Worm (Caenorhabditis elegans) whole organism, late embryonic: ENCODE data around the gene lgc-22.

ENCODE experiments used
- F13H6.1 ChIP-seq: sonication (generic microtip); optimal IDR thresholded peaks from 2 replicates; lab custom pipeline; 2016; ENCODE audit warnings: missing genetic modification characterization, missing compliant biosample characterization
- T23F11.4 ChIP-seq: fragments of 200-800 bp; sonication (Bioruptor generic); optimal IDR thresholded peaks from 2 replicates; lab custom pipeline; 2018; ENCODE audit warnings: mild to moderate bottlenecking, missing genetic modification characterization, missing compliant biosample characterization
- Y22D7AL.16 ChIP-seq: sonication (generic microtip); optimal IDR thresholded peaks from 2 replicates; lab custom pipeline; 2016; ENCODE audit warnings: missing genetic modification characterization, missing compliant biosample characterization
- ama-1 ChIP-seq: fragments of 150-350 bp; optimal IDR thresholded peaks from 2 replicates; lab custom pipeline; 2014
- ceh-2 ChIP-seq: sonication (generic microtip); optimal IDR thresholded peaks from 2 replicates; lab custom pipeline; 2016; ENCODE audit warnings: missing genotype, missing genetic modification characterization, missing compliant biosample characterization
- ceh-24 ChIP-seq: sonication (generic microtip); optimal IDR thresholded peaks from 2 replicates; lab custom pipeline; 2016; ENCODE audit warnings: mild to moderate bottlenecking, missing genetic modification characterization, missing compliant biosample characterization
- ceh-31 ChIP-seq: sonication (generic microtip); optimal IDR thresholded peaks from 2 replicates; lab custom pipeline; 2016; ENCODE audit warnings: missing genetic modification characterization, missing compliant biosample characterization
- ceh-6 ChIP-seq: fragments of 200-800 bp; sonication (Bioruptor generic); optimal IDR thresholded peaks from 2 replicates; lab custom pipeline; 2018; ENCODE audit warnings: mild to moderate bottlenecking, missing genetic modification characterization, missing compliant biosample characterization
- che-1 ChIP-seq: sonication (generic microtip); optimal IDR thresholded peaks from 2 replicates; lab custom pipeline; 2016; ENCODE audit warnings: mild to moderate bottlenecking, missing genetic modification characterization, missing compliant biosample characterization
- dmd-4 ChIP-seq: sonication (generic microtip); optimal IDR thresholded peaks from 2 replicates; lab custom pipeline; 2016; ENCODE audit warnings: borderline replicate concordance, missing genetic modification characterization, missing compliant biosample characterization
- elt-2 ChIP-seq: sonication (generic microtip); optimal IDR thresholded peaks from 2 replicates; lab custom pipeline; 2016; ENCODE audit warnings: missing genetic modification reagents, missing genetic modification characterization, missing compliant biosample characterization
- ets-4 ChIP-seq: sonication (generic microtip); optimal IDR thresholded peaks from 2 replicates; lab custom pipeline; 2016; ENCODE audit warnings: missing genetic modification characterization, missing compliant biosample characterization
- eyg-1 ChIP-seq: sonication (generic microtip); optimal IDR thresholded peaks from 2 replicates; lab custom pipeline; 2016; ENCODE audit warnings: missing genotype, missing genetic modification characterization, missing compliant biosample characterization
- fax-1 ChIP-seq: sonication (generic microtip); optimal IDR thresholded peaks from 2 replicates; lab custom pipeline; 2016; ENCODE audit warnings: missing genotype, missing genetic modification characterization, missing compliant biosample characterization
- fkh-10 ChIP-seq: fragments of 150-350 bp; optimal IDR thresholded peaks from 2 replicates; lab custom pipeline; 2014; ENCODE audit warnings: missing biosample characterization, missing genetic modification reagents, missing genetic modification characterization
- hlh-15 ChIP-seq: sonication (generic microtip); optimal IDR thresholded peaks from 2 replicates; lab custom pipeline; 2016; ENCODE audit warnings: missing genetic modification characterization, missing compliant biosample characterization
- hlh-30 ChIP-seq: sonication (generic microtip); optimal IDR thresholded peaks from 2 replicates; lab custom pipeline; 2017; ENCODE audit warnings: antibody characterized with exemption, missing genetic modification characterization, missing compliant biosample characterization; ENCODE audit not compliant: insufficient read depth
- hlh-6 ChIP-seq: sonication (generic microtip); optimal IDR thresholded peaks from 2 replicates; lab custom pipeline; 2016; ENCODE audit warnings: missing genotype, missing genetic modification characterization, missing compliant biosample characterization
- lim-6 ChIP-seq: sonication (generic microtip); optimal IDR thresholded peaks from 2 replicates; lab custom pipeline; 2016; ENCODE audit warnings: missing genetic modification characterization, missing compliant biosample characterization
- lin-11 ChIP-seq: fragments of 200-800 bp; sonication (Bioruptor generic); optimal IDR thresholded peaks from 2 replicates; lab custom pipeline; 2018; ENCODE audit warnings: mild to moderate bottlenecking, missing genetic modification characterization, missing compliant biosample characterization
- mec-3 ChIP-seq: sonication (generic microtip); optimal IDR thresholded peaks from 2 replicates; lab custom pipeline; 2016; ENCODE audit warnings: borderline replicate concordance, missing genetic modification characterization, missing compliant biosample characterization
- nfya-1 ChIP-seq: sonication (generic microtip); optimal IDR thresholded peaks from 2 replicates; lab custom pipeline; 2017; ENCODE audit warnings: missing genetic modification characterization, mild to moderate bottlenecking, missing compliant biosample characterization, antibody characterized with exemption, moderate library complexity
- nhr-11 ChIP-seq: fragments of 150-350 bp; optimal IDR thresholded peaks from 2 replicates; lab custom pipeline; 2014; ENCODE audit warnings: missing biosample characterization, missing genetic modification characterization
- nhr-232 ChIP-seq: sonication (generic microtip); optimal IDR thresholded peaks from 2 replicates; lab custom pipeline; 2016; ENCODE audit warnings: missing genetic modification characterization, missing compliant biosample characterization
- npax-4 ChIP-seq: sonication (generic microtip); optimal IDR thresholded peaks from 2 replicates; lab custom pipeline; 2016; ENCODE audit warnings: missing genetic modification characterization, missing compliant biosample characterization
- odd-2 ChIP-seq: sonication (generic microtip); optimal IDR thresholded peaks from 2 replicates; lab custom pipeline; 2017; ENCODE audit warnings: antibody characterized with exemption, mild to moderate bottlenecking, missing genetic modification characterization, missing compliant biosample characterization
- pat-9 ChIP-seq: fragments of 200-800 bp; sonication (Bioruptor generic); optimal IDR thresholded peaks from 2 replicates; lab custom pipeline; 2018; ENCODE audit warnings: mild to moderate bottlenecking, missing genetic modification characterization, moderate library complexity, missing compliant biosample characterization
- pax-1 ChIP-seq: fragments of 150-350 bp; optimal IDR thresholded peaks from 2 replicates; lab custom pipeline; 2014; ENCODE audit warnings: missing biosample characterization, missing genetic modification characterization
- rnt-1 ChIP-seq: sonication (generic microtip); optimal IDR thresholded peaks from 2 replicates; lab custom pipeline; 2016; ENCODE audit warnings: missing genetic modification characterization, missing compliant biosample characterization
- sdc-2 ChIP-seq: sonication (generic microtip); optimal IDR thresholded peaks from 2 replicates; lab custom pipeline; 2016; ENCODE audit warnings: missing genotype, missing genetic modification characterization, missing compliant biosample characterization
- sox-4 ChIP-seq: sonication (generic microtip); optimal IDR thresholded peaks from 2 replicates; lab custom pipeline; 2017; ENCODE audit warnings: mild to moderate bottlenecking, missing genetic modification characterization, inconsistent platforms, missing compliant biosample characterization
- syd-9 ChIP-seq: sonication (generic microtip); optimal IDR thresholded peaks from 2 replicates; lab custom pipeline; 2016; ENCODE audit warnings: mild to moderate bottlenecking, missing genetic modification characterization, moderate library complexity, missing compliant biosample characterization
- ttx-3 ChIP-seq: sonication (generic microtip); optimal IDR thresholded peaks from 2 replicates; lab custom pipeline; 2016; ENCODE audit warnings: missing genetic modification reagents, missing genetic modification characterization, missing compliant biosample characterization
- unc-42 ChIP-seq: sonication (generic microtip); optimal IDR thresholded peaks from 2 replicates; lab custom pipeline; 2016; ENCODE audit warnings: missing genotype, missing genetic modification characterization, missing compliant biosample characterization
- unc-86 ChIP-seq: sonication (generic microtip); optimal IDR thresholded peaks from 2 replicates; lab custom pipeline; 2016; ENCODE audit warnings: missing genetic modification characterization, missing compliant biosample characterization
- zip-5 ChIP-seq: sonication (generic microtip); optimal IDR thresholded peaks from 2 replicates; lab custom pipeline; 2016; ENCODE audit warnings: missing genetic modification characterization, missing compliant biosample characterization
- ztf-16 ChIP-seq: sonication (generic microtip); optimal IDR thresholded peaks from 2 replicates; lab custom pipeline; 2017; ENCODE audit warnings: missing genetic modification characterization, missing compliant biosample characterization

lgc-22 gene

DNA sequence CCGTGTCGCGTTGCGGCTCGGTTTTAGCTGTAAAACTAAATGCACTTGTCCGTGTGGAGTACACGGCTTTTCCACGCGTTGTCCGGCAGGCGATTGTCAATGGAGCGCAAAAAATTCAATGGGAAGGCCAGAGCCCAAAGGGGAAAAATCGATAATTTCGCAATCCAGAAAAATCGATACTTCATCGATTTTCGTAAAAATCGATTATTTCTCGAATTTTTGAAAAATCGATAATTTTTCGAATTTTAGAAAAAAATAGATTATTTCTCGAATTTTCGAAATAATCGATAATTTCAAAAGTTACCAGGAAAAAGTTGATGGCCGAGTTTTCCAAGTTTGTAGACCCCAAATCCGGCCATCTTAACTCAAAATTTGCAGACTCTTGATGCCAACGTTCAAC lies 18.4 kb downstream of the lgc-22 start:
- TF ChIP-seq che-1 (no peak), rnt-1 (tag; lab: Kevin White, UChicago) (no peak), Y22D7AL.16 (tag; lab: Kevin White, UChicago) (no peak)

DNA sequence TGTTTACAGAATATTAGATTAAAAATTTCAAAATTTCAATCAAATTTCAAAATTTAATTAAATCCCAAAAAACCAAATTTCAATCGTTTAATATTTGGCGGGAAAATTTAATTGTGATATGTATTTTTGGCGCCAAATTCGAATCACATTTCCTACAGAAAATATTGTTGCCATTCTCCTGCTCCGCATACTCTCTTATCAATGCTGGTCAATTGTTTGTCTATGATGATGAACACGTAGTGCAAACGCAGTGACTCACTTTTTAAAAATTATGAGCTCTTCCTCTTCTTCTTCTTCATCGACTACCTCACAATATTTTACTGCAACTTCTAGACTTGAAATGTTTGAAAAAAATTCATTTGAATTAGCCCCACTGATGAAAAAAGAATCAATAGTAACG lies 25.3 kb downstream of the lgc-22 start, which contains the start of gene trpl-2:
Gene trpl-2 (plus strand): TSS at position 210 of the 400 bp plus-strand sequence.
- TF ChIP-seq zip-5 (tag; lab: Kevin White, UChicago) (no peak), pax-1 (tag; lab: Kevin White, UChicago) (no peak), nhr-11 (tag; lab: Kevin White, UChicago) (no peak), ttx-3 (tag; lab: Kevin White, UChicago) (no peak), pat-9 (tag; lab: Kevin White, UChicago) (no peak), ceh-2 (no peak), lin-11 (tag; lab: Kevin White, UChicago) (no peak), eyg-1 (tag; lab: Kevin White, UChicago) (no peak), che-1 (no peak), dmd-4 (tag; lab: Kevin White, UChicago) (no peak), F13H6.1 (no peak), ama-1 (lab: Kevin White, UChicago) (no peak), lim-6 (tag; lab: Kevin White, UChicago) (no peak), T23F11.4 (GFP tag; lab: Kevin White, UChicago) (no peak), ztf-16 (tag; lab: Kevin White, UChicago) (no peak), ceh-24 (no peak)

DNA sequence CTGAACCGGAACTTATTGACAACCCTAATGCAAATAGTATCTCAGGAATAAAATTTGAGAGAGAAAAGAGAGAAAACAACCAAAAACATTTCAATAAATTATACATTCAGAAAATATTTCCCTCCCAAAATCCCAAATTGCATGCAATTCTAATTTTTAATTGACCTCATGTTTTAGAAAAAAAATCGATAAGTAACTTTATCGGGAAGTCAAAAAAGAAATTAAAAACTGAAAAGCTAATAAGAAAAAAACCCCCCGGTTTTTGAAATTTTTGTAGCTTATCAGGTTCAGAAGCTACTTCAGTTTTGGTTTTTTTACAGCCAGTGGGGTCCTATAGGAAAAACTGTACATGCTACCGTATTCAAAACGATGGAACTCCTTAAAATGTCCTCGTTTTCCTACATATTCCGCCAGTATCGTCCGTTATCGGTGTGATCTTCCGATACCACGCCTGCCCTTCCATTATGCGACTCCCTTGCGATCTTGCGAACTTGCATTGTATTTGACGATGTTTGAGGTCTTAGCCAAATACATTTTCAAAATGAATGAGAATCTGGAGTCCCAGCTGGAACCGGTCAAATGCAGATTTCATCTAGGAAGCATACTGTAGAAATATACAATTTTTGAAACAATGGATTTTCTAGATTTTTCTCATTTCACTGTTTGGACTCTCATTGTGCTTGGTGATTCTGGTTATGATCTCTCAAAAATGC lies 35.2 kb downstream of the lgc-22 start, which contains the start of the genes W03B1.3 and oac-51:
Gene W03B1.3 (minus strand): TSS at position 101 of the 713 bp plus-strand sequence.
Gene oac-51 (plus strand): TSS at position 663 of the 713 bp plus-strand sequence.
- TF ChIP-seq syd-9 (tag; lab: Kevin White, UChicago) = no peak
- TF ChIP-seq nfya-1 (tag; lab: Kevin White, UChicago) = no peak
- TF ChIP-seq odd-2 (tag; lab: Kevin White, UChicago) = no peak
- TF ChIP-seq unc-42 (tag; lab: Kevin White, UChicago) = no peak
- no peak for TF ChIP-seq F13H6.1
- TF ChIP-seq hlh-15 = no peak
- TF ChIP-seq sox-4 = no peak
- TF ChIP-seq, all 69 proteins: peak for 0

DNA sequence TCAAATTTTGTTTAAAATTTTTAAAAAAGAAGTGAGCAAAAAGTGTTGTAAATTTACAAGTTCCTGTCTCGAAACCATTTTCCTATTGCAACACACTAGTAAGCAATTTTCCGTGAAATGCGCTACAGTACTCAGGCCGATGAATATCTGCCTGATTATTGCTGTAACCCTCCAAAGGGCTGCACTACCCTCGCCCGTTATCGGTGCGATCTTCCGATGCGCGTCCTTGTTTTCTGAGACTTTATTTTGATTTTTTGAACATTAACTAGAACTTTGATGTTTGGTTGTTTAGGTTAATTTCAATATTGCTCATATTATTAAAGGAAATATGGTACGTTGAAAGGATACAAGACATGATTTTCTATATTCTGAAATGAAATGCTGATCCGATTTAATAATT lies 37.1 kb downstream of the lgc-22 start:
- TF ChIP-seq ceh-6 (GFP tag; lab: Kevin White, UChicago) (no peak), hlh-6 (tag; lab: Kevin White, UChicago) (no peak), pat-9 (tag; lab: Kevin White, UChicago) (no peak), unc-86 (tag; lab: Kevin White, UChicago) (no peak), ceh-31 (tag; lab: Kevin White, UChicago) (no peak), syd-9 (tag; lab: Kevin White, UChicago) (no peak), pax-1 (tag; lab: Kevin White, UChicago) (no peak), fax-1 (tag; lab: Kevin White, UChicago) (no peak)
- TF ChIP-seq, all 69 proteins: peak for 0

DNA sequence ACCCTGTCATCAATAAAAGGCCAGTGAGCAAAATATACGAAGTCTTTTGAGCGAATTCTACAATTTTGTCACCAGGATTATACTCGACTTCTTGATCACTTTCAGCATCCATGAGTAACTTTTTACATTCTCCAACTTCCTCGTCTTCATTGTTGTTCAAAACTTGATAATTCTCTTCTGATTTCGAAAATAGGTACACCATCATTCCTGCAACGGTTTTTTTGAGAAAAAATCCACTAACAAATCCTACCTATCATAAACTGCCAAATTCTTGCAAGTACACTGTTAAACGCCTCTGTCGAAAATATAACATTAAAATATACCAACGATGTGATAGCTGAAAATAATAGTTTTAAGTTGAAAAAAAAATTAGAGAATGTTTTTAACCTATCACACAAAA lies 43.7 kb downstream of the lgc-22 start:
- TF ChIP-seq sox-4 = no peak
- no peak for TF ChIP-seq T23F11.4 (GFP tag; lab: Kevin White, UChicago)
- TF ChIP-seq lim-6 (tag; lab: Kevin White, UChicago) = no peak
- no peak for TF ChIP-seq ets-4 (tag; lab: Kevin White, UChicago)
- TF ChIP-seq npax-4 = no peak
- TF ChIP-seq elt-2 = no peak
- no peak for TF ChIP-seq mec-3 (tag; lab: Kevin White, UChicago)
- TF ChIP-seq ceh-31 (tag; lab: Kevin White, UChicago) = no peak
- no peak for TF ChIP-seq hlh-30 (tag; lab: Kevin White, UChicago)
- no peak for TF ChIP-seq fkh-10
- no peak for TF ChIP-seq ceh-2
- no peak for TF ChIP-seq syd-9 (tag; lab: Kevin White, UChicago)
- TF ChIP-seq nhr-232 (tag; lab: Kevin White, UChicago) = no peak
- no peak for TF ChIP-seq odd-2 (tag; lab: Kevin White, UChicago)
- TF ChIP-seq hlh-6 (tag; lab: Kevin White, UChicago) = no peak
- TF ChIP-seq sdc-2 (tag; lab: Kevin White, UChicago) = no peak
- TF ChIP-seq, all 69 proteins: peak for 0
